Worm (Caenorhabditis elegans) whole organism, early embryonic: ENCODE measurements around the gene hif-1.

Experiments used
- B0310.2 ChIP-seq: sonication (generic microtip); optimal IDR thresholded peaks from 2 replicates; lab custom pipeline; 2016; ENCODE audit warnings: mild to moderate bottlenecking, missing genetic modification characterization, missing compliant biosample characterization
- F13C5.2 ChIP-seq: sonication (generic microtip); optimal IDR thresholded peaks from 2 replicates; lab custom pipeline; 2017; ENCODE audit warnings: mild to moderate bottlenecking, missing genetic modification characterization, inconsistent platforms, missing compliant biosample characterization
- aly-1 ChIP-seq: sonication (generic microtip); optimal IDR thresholded peaks from 2 replicates; lab custom pipeline; 2016; ENCODE audit warnings: missing genetic modification characterization, missing compliant biosample characterization
- ama-1 ChIP-seq: fragments of 150-350 bp; optimal IDR thresholded peaks from 2 replicates; lab custom pipeline; 2014
- ceh-13 ChIP-seq: fragments of 200-800 bp; sonication (Bioruptor generic); optimal IDR thresholded peaks from 2 replicates; lab custom pipeline; 2018; ENCODE audit warnings: mild to moderate bottlenecking, missing genetic modification characterization, missing compliant biosample characterization
- ceh-36 ChIP-seq: sonication (generic microtip); optimal IDR thresholded peaks from 2 replicates; lab custom pipeline; 2016; ENCODE audit warnings: missing genetic modification characterization, inconsistent platforms, missing compliant biosample characterization
- ets-7 ChIP-seq: sonication (generic microtip); optimal IDR thresholded peaks from 2 replicates; lab custom pipeline; 2016; ENCODE audit warnings: missing genotype, missing genetic modification characterization, missing compliant biosample characterization
- flt-1 ChIP-seq: fragments of 200-800 bp; sonication (Bioruptor generic); IDR thresholded peaks from 2 replicates; pipeline ENCODE4 v1.3.6; 2022; ENCODE audit warnings: missing genetic modification characterization, missing compliant biosample characterization
- hmbx-1 ChIP-seq: sonication (generic microtip); optimal IDR thresholded peaks from 2 replicates; lab custom pipeline; 2016; ENCODE audit warnings: mild to moderate bottlenecking, missing genetic modification characterization, missing compliant biosample characterization
- hmg-4 ChIP-seq: fragments of 200-800 bp; sonication (Bioruptor generic); optimal IDR thresholded peaks from 2 replicates; lab custom pipeline; 2018; ENCODE audit warnings: mild to moderate bottlenecking, missing genetic modification characterization, missing compliant biosample characterization
- hnd-1 ChIP-seq: sonication (generic microtip); optimal IDR thresholded peaks from 2 replicates; lab custom pipeline; 2016; ENCODE audit warnings: missing genetic modification characterization, missing compliant biosample characterization
- pes-1 ChIP-seq: fragments of 200-800 bp; sonication (Bioruptor generic); IDR thresholded peaks from 2 replicates; pipeline ENCODE4 v1.3.6; 2022; ENCODE audit warnings: missing genetic modification reagents, missing genetic modification characterization, missing compliant biosample characterization
- scrt-1 ChIP-seq: fragments of 200-800 bp; sonication (Bioruptor generic); IDR thresholded peaks from 2 replicates; pipeline ENCODE4 v1.3.6; 2022; ENCODE audit warnings: missing genetic modification characterization, missing compliant biosample characterization
- sea-1 ChIP-seq: fragments of 200-800 bp; sonication (Bioruptor generic); conservative IDR thresholded peaks from 2 replicates; pipeline ENCODE4 v1.3.6; 2022; ENCODE audit warnings: missing genetic modification characterization, missing compliant biosample characterization
- tbx-11 ChIP-seq: fragments of 200-800 bp; sonication (Bioruptor generic); IDR thresholded peaks from 2 replicates; pipeline ENCODE4 v1.3.6; 2022; ENCODE audit warnings: missing genetic modification characterization, missing compliant biosample characterization
- tbx-37 ChIP-seq: fragments of 200-800 bp; sonication (Bioruptor generic); conservative IDR thresholded peaks from 2 replicates; pipeline ENCODE4 v1.3.6; 2022; ENCODE audit warnings: missing genetic modification reagents, missing genetic modification characterization, missing compliant biosample characterization
- tra-4 ChIP-seq: sonication (generic microtip); optimal IDR thresholded peaks from 2 replicates; lab custom pipeline; 2017; ENCODE audit warnings: missing genetic modification characterization, missing compliant biosample characterization

Gene hif-1

ce11 chrV:20749098-20749497 lies 31.1 kb upstream of the hif-1 start:
- TF ChIP-seq sea-1 (GFP tag; lab: Robert Waterston, UW): no peak

ce11 chrV:20752609-20753102 lies 27.6 kb upstream of the hif-1 start, which contains the start of gene pha-4:
TSS of gene pha-4 (plus strand) at chrV:20753052.
- TF ChIP-seq F13C5.2 (tag; lab: Kevin White, UChicago) (no peak), ceh-13 (GFP tag; lab: Kevin White, UChicago) (no peak), aly-1 (no peak), tbx-37 (GFP tag; lab: Robert Waterston, UW) (no peak), pes-1 (GFP tag; lab: Robert Waterston, UW) (no peak), ama-1 (lab: Kevin White, UChicago) (no peak), ceh-36 (no peak), hmg-4 (no peak), B0310.2 (no peak), ets-7 (tag; lab: Kevin White, UChicago) (no peak), scrt-1 (GFP tag; lab: Robert Waterston, UW) (no peak)

- TF ChIP-seq tbx-11 (GFP tag; lab: Robert Waterston, UW) (no peak), flt-1 (GFP tag; lab: Robert Waterston, UW) (no peak), ceh-13 (GFP tag; lab: Kevin White, UChicago) (no peak), ceh-36 (no peak), F13C5.2 (tag; lab: Kevin White, UChicago) (no peak), hmg-4 (no peak), ets-7 (tag; lab: Kevin White, UChicago) (no peak), hmbx-1 (tag; lab: Kevin White, UChicago) (no peak), ama-1 (lab: Kevin White, UChicago) (no peak), pes-1 (GFP tag; lab: Robert Waterston, UW) (no peak), B0310.2 (no peak), aly-1 (no peak), scrt-1 (GFP tag; lab: Robert Waterston, UW) (no peak), hnd-1 (tag; lab: Kevin White, UChicago) (no peak), sea-1 (GFP tag; lab: Robert Waterston, UW) (no peak), tbx-37 (GFP tag; lab: Robert Waterston, UW) (no peak), tra-4 (tag; lab: Kevin White, UChicago) (no peak)
Measured at ce11 chrV:20753838-20754503, 26.2 kb upstream of the hif-1 start.

- TF ChIP-seq tbx-11 (GFP tag; lab: Robert Waterston, UW): no peak
- no peak for TF ChIP-seq pes-1 (GFP tag; lab: Robert Waterston, UW)
- no peak for TF ChIP-seq sea-1 (GFP tag; lab: Robert Waterston, UW)
- TF ChIP-seq ceh-36: no peak
- no peak for TF ChIP-seq flt-1 (GFP tag; lab: Robert Waterston, UW)
- no peak for TF ChIP-seq ceh-13 (GFP tag; lab: Kevin White, UChicago)
- no peak for TF ChIP-seq hmbx-1 (tag; lab: Kevin White, UChicago)
- TF ChIP-seq hmg-4: no peak
- TF ChIP-seq F13C5.2 (tag; lab: Kevin White, UChicago): no peak
- TF ChIP-seq hnd-1 (tag; lab: Kevin White, UChicago): no peak
- no peak for TF ChIP-seq tra-4 (tag; lab: Kevin White, UChicago)
- no peak for TF ChIP-seq ets-7 (tag; lab: Kevin White, UChicago)
Measured at ce11 chrV:20755494-20755893, 24.7 kb upstream of the hif-1 start.

- no peak for TF ChIP-seq ets-7 (tag; lab: Kevin White, UChicago)
- TF ChIP-seq ama-1 (lab: Kevin White, UChicago): no peak
- no peak for TF ChIP-seq sea-1 (GFP tag; lab: Robert Waterston, UW)
- TF ChIP-seq ceh-13 (GFP tag; lab: Kevin White, UChicago): no peak
- no peak for TF ChIP-seq ceh-36
Measured at ce11 chrV:20756385-20756996, 23.7 kb upstream of the hif-1 start.

- no peak for TF ChIP-seq ets-7 (tag; lab: Kevin White, UChicago)
Measured at ce11 chrV:20757255-20757654, 23.0 kb upstream of the hif-1 start.

ce11 chrV:20758106-20758505 lies 22.1 kb upstream of the hif-1 start:
- TF ChIP-seq ceh-36: no peak
- TF ChIP-seq tbx-37 (GFP tag; lab: Robert Waterston, UW): no peak
- no peak for TF ChIP-seq ceh-13 (GFP tag; lab: Kevin White, UChicago)
- TF ChIP-seq F13C5.2 (tag; lab: Kevin White, UChicago): no peak
- TF ChIP-seq B0310.2: no peak
- no peak for TF ChIP-seq hmg-4
- TF ChIP-seq scrt-1 (GFP tag; lab: Robert Waterston, UW): no peak
- TF ChIP-seq ets-7 (tag; lab: Kevin White, UChicago): no peak
- no peak for TF ChIP-seq sea-1 (GFP tag; lab: Robert Waterston, UW)
- no peak for TF ChIP-seq tbx-11 (GFP tag; lab: Robert Waterston, UW)
- no peak for TF ChIP-seq ama-1 (lab: Kevin White, UChicago)
- TF ChIP-seq tra-4 (tag; lab: Kevin White, UChicago): no peak
- no peak for TF ChIP-seq pes-1 (GFP tag; lab: Robert Waterston, UW)
- no peak for TF ChIP-seq hnd-1 (tag; lab: Kevin White, UChicago)
- no peak for TF ChIP-seq aly-1
- TF ChIP-seq hmbx-1 (tag; lab: Kevin White, UChicago): no peak
- no peak for TF ChIP-seq flt-1 (GFP tag; lab: Robert Waterston, UW)
